Fruit fly (Drosophila melanogaster) whole organism, embryonic: Measurements from ENCODE around the gene CG13077.

Experiments used
- Abd-B ChIP-seq: fragments of 200-800 bp; sonication (Bioruptor generic); optimal IDR thresholded peaks from 2 replicates; lab custom pipeline; 2018; ENCODE audit warnings: missing biosample characterization, mild to moderate bottlenecking, missing genetic modification characterization, moderate library complexity
- Antp ChIP-seq: fragments of 200-800 bp; sonication (Bioruptor generic); optimal IDR thresholded peaks from 3 replicates; lab custom pipeline; 2016; ENCODE audit warnings: missing biosample characterization, missing genetic modification characterization
- BEAF-32 ChIP-seq: fragments of 200-800 bp; sonication (Bioruptor generic); optimal IDR thresholded peaks from 3 replicates; lab custom pipeline; 2017; ENCODE audit warnings: missing biosample characterization, missing genetic modification characterization, mild to moderate bottlenecking, moderate library complexity, missing genetic modification reagents
- Blimp-1 ChIP-seq: fragments of 200-800 bp; sonication (Bioruptor generic); optimal IDR thresholded peaks from 3 replicates; lab custom pipeline; 2018; ENCODE audit warnings: missing biosample characterization, missing genetic modification characterization, mild to moderate bottlenecking, moderate library complexity, missing genetic modification reagents
- CG10267 ChIP-seq: fragments of 200-800 bp; sonication (Bioruptor generic); optimal IDR thresholded peaks from 2 replicates; lab custom pipeline; 2018; ENCODE audit warnings: missing biosample characterization, mild to moderate bottlenecking, missing genetic modification characterization, moderate library complexity
- CG10274 ChIP-seq: fragments of 200-800 bp; sonication (Bioruptor generic); optimal IDR thresholded peaks from 3 replicates; lab custom pipeline; 2017; ENCODE audit warnings: missing biosample characterization, mild to moderate bottlenecking, missing genetic modification characterization
- CG13894 ChIP-seq: fragments of 200-800 bp; sonication (Bioruptor generic); optimal IDR thresholded peaks from 3 replicates; lab custom pipeline; 2018; ENCODE audit warnings: missing biosample characterization, mild to moderate bottlenecking, missing genetic modification characterization, moderate library complexity
- CG14710 ChIP-seq: fragments of 200-800 bp; sonication (Bioruptor generic); optimal IDR thresholded peaks from 3 replicates; lab custom pipeline; 2019; ENCODE audit warnings: missing biosample characterization, mild to moderate bottlenecking, missing genetic modification characterization, moderate library complexity
- CG15479 ChIP-seq: fragments of 200-800 bp; sonication (Bioruptor generic); optimal IDR thresholded peaks from 3 replicates; lab custom pipeline; 2019; ENCODE audit warnings: missing biosample characterization, mild to moderate bottlenecking, missing genetic modification characterization, moderate library complexity
- CG17359 ChIP-seq: fragments of 200-800 bp; sonication (Bioruptor generic); optimal IDR thresholded peaks from 3 replicates; lab custom pipeline; 2018; ENCODE audit warnings: missing biosample characterization, mild to moderate bottlenecking, missing genetic modification characterization, moderate library complexity
- CG17568 ChIP-seq: fragments of 200-800 bp; sonication (Bioruptor generic); optimal IDR thresholded peaks from 2 replicates; lab custom pipeline; 2018; ENCODE audit warnings: missing biosample characterization, mild to moderate bottlenecking, missing genetic modification characterization, moderate library complexity
- CG18599 ChIP-seq: fragments of 200-800 bp; sonication (Bioruptor generic); optimal IDR thresholded peaks from 3 replicates; lab custom pipeline; 2017; ENCODE audit warnings: missing biosample characterization, missing genetic modification characterization, mild to moderate bottlenecking, moderate library complexity, missing genetic modification reagents
- CG2116 ChIP-seq: fragments of 200-800 bp; sonication (Bioruptor generic); optimal IDR thresholded peaks from 3 replicates; lab custom pipeline; 2018; ENCODE audit warnings: missing biosample characterization, mild to moderate bottlenecking, missing genetic modification characterization
- CG34422 ChIP-seq: fragments of 200-800 bp; sonication (Bioruptor generic); IDR thresholded peaks from 3 replicates; pipeline ENCODE4 v1.3.6; 2022; ENCODE audit warnings: missing biosample characterization, missing genetic modification characterization
- CG3847 ChIP-seq: fragments of 200-800 bp; sonication (Bioruptor generic); IDR thresholded peaks from 2 replicates; pipeline ENCODE4 v1.3.6; 2022; ENCODE audit warnings: missing biosample characterization, missing genetic modification characterization
- CG4617 ChIP-seq: fragments of 200-800 bp; sonication (Bioruptor generic); optimal IDR thresholded peaks from 3 replicates; lab custom pipeline; 2016; ENCODE audit warnings: missing biosample characterization, missing genetic modification characterization, borderline replicate concordance
- CG6791 ChIP-seq: fragments of 200-800 bp; sonication (Bioruptor generic); IDR thresholded peaks from 3 replicates; pipeline ENCODE4 v1.3.6; 2022; ENCODE audit warnings: missing biosample characterization, missing genetic modification characterization; ENCODE audit not compliant: partially characterized antibody
- CG9437 ChIP-seq: fragments of 200-800 bp; sonication (Bioruptor generic); optimal IDR thresholded peaks from 2 replicates; lab custom pipeline; 2018; ENCODE audit warnings: missing biosample characterization, mild to moderate bottlenecking, missing genetic modification characterization
- CoRest ChIP-seq: fragments of 200-800 bp; sonication (Bioruptor generic); optimal IDR thresholded peaks from 3 replicates; lab custom pipeline; 2018; ENCODE audit warnings: missing biosample characterization, mild to moderate bottlenecking, missing genetic modification characterization, moderate library complexity
- Dip3 ChIP-seq: fragments of 200-800 bp; sonication (Bioruptor generic); optimal IDR thresholded peaks from 3 replicates; lab custom pipeline; 2016; ENCODE audit warnings: missing biosample characterization, missing genetic modification characterization
- Dll ChIP-seq: fragments of 200-800 bp; sonication (Bioruptor generic); IDR thresholded peaks from 4 replicates; pipeline ENCODE4 v1.3.6; 2022; ENCODE audit warnings: missing biosample characterization, missing genetic modification characterization; ENCODE audit not compliant: partially characterized antibody
- Doc3 ChIP-seq: fragments of 200-800 bp; sonication (Bioruptor generic); IDR thresholded peaks from 3 replicates; pipeline ENCODE4 v1.3.6; 2022; ENCODE audit warnings: missing biosample characterization, missing genetic modification characterization; ENCODE audit not compliant: partially characterized antibody
- Dp ChIP-seq: fragments of 200-800 bp; sonication (Bioruptor generic); optimal IDR thresholded peaks from 2 replicates; lab custom pipeline; 2018; ENCODE audit warnings: missing biosample characterization, mild to moderate bottlenecking, missing genetic modification characterization, moderate library complexity
- E2f2 ChIP-seq: fragments of 200-800 bp; sonication (Bioruptor generic); IDR thresholded peaks from 2 replicates; pipeline ENCODE4 v1.3.6; 2022; ENCODE audit warnings: missing biosample characterization, missing genetic modification characterization
- ERR ChIP-seq: fragments of 200-800 bp; sonication (Bioruptor generic); optimal IDR thresholded peaks from 2 replicates; lab custom pipeline; 2016; ENCODE audit warnings: missing biosample characterization, missing genetic modification characterization
- Fer1 ChIP-seq: fragments of 200-800 bp; sonication (Bioruptor generic); optimal IDR thresholded peaks from 2 replicates; lab custom pipeline; 2017; ENCODE audit warnings: missing biosample characterization, mild to moderate bottlenecking, missing genetic modification characterization
- H15 ChIP-seq: fragments of 200-800 bp; sonication (Bioruptor generic); IDR thresholded peaks from 3 replicates; pipeline ENCODE4 v1.3.6; 2022; ENCODE audit warnings: missing biosample characterization, missing genetic modification characterization
- HmgD ChIP-seq: fragments of 200-800 bp; sonication (Bioruptor generic); optimal IDR thresholded peaks from 3 replicates; lab custom pipeline; 2016; ENCODE audit warnings: missing biosample characterization, missing genetic modification characterization
- MBD-R2 ChIP-seq: fragments of 200-800 bp; sonication (Bioruptor generic); IDR thresholded peaks from 2 replicates; pipeline ENCODE4 v1.3.6; 2022; ENCODE audit warnings: missing biosample characterization, missing genetic modification characterization
- MESR4 ChIP-seq: fragments of 200-800 bp; sonication (Bioruptor generic); optimal IDR thresholded peaks from 2 replicates; lab custom pipeline; 2018; ENCODE audit warnings: missing biosample characterization, mild to moderate bottlenecking, missing genetic modification characterization, moderate library complexity
- Myb ChIP-seq: fragments of 200-800 bp; sonication (Bioruptor generic); optimal IDR thresholded peaks from 2 replicates; lab custom pipeline; 2016; ENCODE audit warnings: missing biosample characterization, missing genetic modification characterization
- Nf-YC ChIP-seq: fragments of 200-800 bp; optimal IDR thresholded peaks from 3 replicates; lab custom pipeline; 2019; ENCODE audit warnings: missing biosample characterization, mild to moderate bottlenecking, missing genetic modification characterization, moderate library complexity
- Oaz ChIP-seq: fragments of 200-800 bp; sonication (Bioruptor generic); IDR thresholded peaks from 2 replicates; pipeline ENCODE4 v1.3.6; 2022; ENCODE audit warnings: missing biosample characterization, missing genetic modification characterization
- Pdp1 ChIP-seq, 2 experiments: fragments of 200-800 bp; sonication (Bioruptor generic); optimal IDR thresholded peaks; 3 replicates each; lab custom pipeline; 2016; ENCODE audit warnings: missing biosample characterization in 2 of 2, missing genetic modification characterization in 2 of 2, mild to moderate bottlenecking in 1 of 2, moderate library complexity in 1 of 2
- Tbp ChIP-seq: fragments of >200 bp; optimal IDR thresholded peaks from 2 replicates; lab custom pipeline; 2018; ENCODE audit warnings: missing biosample characterization, missing genetic modification characterization
- ash1 ChIP-seq: fragments of 200-800 bp; sonication (Bioruptor generic); optimal IDR thresholded peaks from 2 replicates; lab custom pipeline; 2018; ENCODE audit warnings: missing biosample characterization, mild to moderate bottlenecking, missing genetic modification characterization
- da ChIP-seq: fragments of 200-800 bp; sonication (Bioruptor generic); optimal IDR thresholded peaks from 2 replicates; lab custom pipeline; 2016; ENCODE audit warnings: missing biosample characterization, missing genetic modification characterization
- dm ChIP-seq: fragments of 200-800 bp; sonication (Bioruptor generic); optimal IDR thresholded peaks from 3 replicates; lab custom pipeline; 2016; ENCODE audit warnings: missing biosample characterization, missing genetic modification characterization
- dmrt99B ChIP-seq: fragments of 200-800 bp; sonication (Bioruptor generic); optimal IDR thresholded peaks from 2 replicates; lab custom pipeline; 2018; ENCODE audit warnings: missing biosample characterization, mild to moderate bottlenecking, missing genetic modification characterization, moderate library complexity
- emc ChIP-seq: fragments of 200-800 bp; sonication (Bioruptor generic); optimal IDR thresholded peaks from 2 replicates; lab custom pipeline; 2016; ENCODE audit warnings: missing biosample characterization, missing genetic modification characterization
- ewg ChIP-seq: fragments of 200-800 bp; sonication (Bioruptor generic); optimal IDR thresholded peaks from 3 replicates; lab custom pipeline; 2017; ENCODE audit warnings: mild to moderate bottlenecking, missing biosample characterization, missing genetic modification reagents, missing genetic modification characterization
- exex ChIP-seq: fragments of 200-800 bp; sonication (Bioruptor generic); optimal IDR thresholded peaks from 4 replicates; lab custom pipeline; 2018; ENCODE audit warnings: missing biosample characterization, mild to moderate bottlenecking, missing genetic modification characterization, moderate library complexity
- gfzf ChIP-seq: fragments of 200-800 bp; sonication (Bioruptor generic); optimal IDR thresholded peaks from 2 replicates; lab custom pipeline; 2016; ENCODE audit warnings: missing biosample characterization, mild to moderate bottlenecking, missing genetic modification characterization, moderate library complexity
- jing ChIP-seq: fragments of 200-800 bp; sonication (Bioruptor generic); optimal IDR thresholded peaks from 2 replicates; lab custom pipeline; 2018; ENCODE audit warnings: missing biosample characterization, mild to moderate bottlenecking, missing genetic modification characterization
- pzg ChIP-seq: fragments of 200-800 bp; sonication (Bioruptor generic); optimal IDR thresholded peaks from 3 replicates; lab custom pipeline; 2018; ENCODE audit warnings: missing biosample characterization, mild to moderate bottlenecking, missing genetic modification characterization, moderate library complexity
- sob ChIP-seq: fragments of 200-800 bp; sonication (Bioruptor generic); IDR thresholded peaks from 2 replicates; pipeline ENCODE4 v1.3.6; 2022; ENCODE audit warnings: missing biosample characterization, missing genetic modification characterization
- trem ChIP-seq: fragments of 200-800 bp; optimal IDR thresholded peaks from 3 replicates; lab custom pipeline; 2019; ENCODE audit warnings: missing biosample characterization, mild to moderate bottlenecking, missing genetic modification characterization, moderate library complexity
- vvl ChIP-seq: fragments of 200-800 bp; sonication (Bioruptor generic); IDR thresholded peaks from 2 replicates; pipeline ENCODE4 v1.3.6; 2022; ENCODE audit warnings: missing biosample characterization, missing genetic modification characterization
- zen ChIP-seq: fragments of 200-800 bp; sonication (Bioruptor generic); optimal IDR thresholded peaks from 3 replicates; lab custom pipeline; 2018; ENCODE audit warnings: missing biosample characterization, mild to moderate bottlenecking, missing genetic modification characterization, moderate library complexity
- zfh2 ChIP-seq: fragments of 200-800 bp; sonication (Bioruptor generic); optimal IDR thresholded peaks from 2 replicates; lab custom pipeline; 2016; ENCODE audit warnings: missing biosample characterization, missing genetic modification characterization

CG13077 gene

dm6 chr2L:19530092-19530491 is 35.6 kb upstream of the CG13077 start, which contains the start of gene CG10165:
Gene CG10165, minus strand, starts transcription at chr2L:19530305.
- TF ChIP-seq Dll (GFP tag; lab: Robert Waterston, UW) (peak; percentile 45; the same call in 2 of the 4 replicates), Doc3 (no peak), CG13894 (tag; lab: Kevin White, UChicago) (no peak), Nf-YC (tag; lab: Kevin White, UChicago) (no peak), CG9437 (GFP tag; lab: Kevin White, UChicago) (peak; percentile 56), jing (no peak), pzg (GFP tag; lab: Kevin White, UChicago) (peak; percentile 43), HmgD (GFP tag; lab: Kevin White, UChicago) (no peak), Blimp-1 (GFP tag; lab: Kevin White, UChicago) (no peak), Pdp1 (GFP tag; optimal IDR thresholded peaks at IDR 0.05; lab: Kevin White, UChicago) (peak in 1 of 2 experiments; percentile 44), zfh2 (GFP tag; lab: Kevin White, UChicago) (no peak), H15 (no peak), ewg (GFP tag; lab: Kevin White, UChicago) (peak; percentile 33), emc (GFP tag; lab: Kevin White, UChicago) (no peak), E2f2 (GFP tag; lab: Robert Waterston, UW) (0 out of 2 replicates have a peak, but pooled peaks have one; percentile 12), ERR (GFP tag; lab: Kevin White, UChicago) (no peak), Abd-B (GFP tag; lab: Kevin White, UChicago) (no peak), Fer1 (GFP tag; lab: Kevin White, UChicago) (peak; percentile 2), CG4617 (GFP tag; lab: Kevin White, UChicago) (peak; percentile 3), Myb (peak; percentile 96), CG2116 (GFP tag; lab: Kevin White, UChicago) (peak; percentile 95), CG6791 (GFP tag; lab: Robert Waterston, UW) (no peak), Dip3 (GFP tag; lab: Kevin White, UChicago) (no peak), CG18599 (GFP tag; lab: Kevin White, UChicago) (no peak), exex (tag; lab: Kevin White, UChicago) (peak; percentile 57), sob (GFP tag; lab: Robert Waterston, UW) (peak; percentile 5; the same call in 1 of the 2 replicates), CG10267 (tag; lab: Kevin White, UChicago) (peak; percentile 94), Tbp (no peak), CG17568 (GFP tag; lab: Kevin White, UChicago) (no peak), BEAF-32 (GFP tag; lab: Kevin White, UChicago) (peak; percentile 12), CoRest (tag; lab: Kevin White, UChicago) (peak; percentile 4), trem (tag; lab: Kevin White, UChicago) (peak; percentile 3), CG10274 (GFP tag; lab: Kevin White, UChicago) (no peak), CG17359 (tag; lab: Kevin White, UChicago) (no peak), dmrt99B (tag; lab: Kevin White, UChicago) (no peak), CG14710 (tag; lab: Kevin White, UChicago) (peak; percentile 26), vvl (peak; percentile 47; the same call in 1 of the 2 replicates), Dp (GFP tag; lab: Kevin White, UChicago) (peak; percentile 11), CG34422 (GFP tag; lab: Robert Waterston, UW) (peak; percentile 36; the same call in 1 of the 3 replicates), gfzf (GFP tag; lab: Kevin White, UChicago) (peak; percentile 7), dm (GFP tag; lab: Kevin White, UChicago) (no peak), CG3847 (no peak; the same call in 1 of the 2 replicates), zen (tag; lab: Kevin White, UChicago) (peak; percentile 56), da (GFP tag; lab: Kevin White, UChicago) (no peak), ash1 (GFP tag; lab: Kevin White, UChicago) (no peak), CG15479 (GFP tag; lab: Kevin White, UChicago) (no peak), MESR4 (GFP tag; lab: Kevin White, UChicago) (peak; percentile 28), MBD-R2 (GFP tag; lab: Robert Waterston, UW) (peak; percentile 83), Oaz (GFP tag; lab: Robert Waterston, UW) (no peak), Antp (no peak)
